Worm (Caenorhabditis elegans) whole organism, young adult: ENCODE measurements around the gene sto-6.

Experiments
- B0019.2 ChIP-seq: fragments of 200-800 bp; sonication (Bioruptor generic); conservative IDR thresholded peaks from 2 replicates; pipeline ENCODE4 v1.3.6; 2022; ENCODE audit warnings: missing genetic modification reagents, missing genetic modification characterization, missing compliant biosample characterization
- B0035.1 ChIP-seq: sonication (generic microtip); optimal IDR thresholded peaks from 2 replicates; lab custom pipeline; 2016; ENCODE audit warnings: missing genetic modification characterization, mild to moderate bottlenecking, missing compliant biosample characterization, missing genotype, missing genetic modification reagents
- B0261.1 ChIP-seq: sonication (generic microtip); optimal IDR thresholded peaks from 2 replicates; lab custom pipeline; 2016; ENCODE audit warnings: mild to moderate bottlenecking, missing genetic modification characterization, moderate library complexity, missing compliant biosample characterization
- D2030.7 ChIP-seq: fragments of 200-800 bp; sonication (Bioruptor generic); IDR thresholded peaks from 2 replicates; pipeline ENCODE4 v1.3.6; 2022; ENCODE audit warnings: missing genetic modification reagents, missing genetic modification characterization, missing compliant biosample characterization
- F33H1.4 ChIP-seq: fragments of 200-800 bp; sonication (Bioruptor generic); IDR thresholded peaks from 2 replicates; pipeline ENCODE4 v1.3.6; 2022; ENCODE audit warnings: missing genetic modification reagents, missing genetic modification characterization, missing compliant biosample characterization
- F37B4.10 ChIP-seq: fragments of 200-800 bp; sonication (Bioruptor generic); IDR thresholded peaks from 2 replicates; pipeline ENCODE4 v1.3.6; 2022; ENCODE audit warnings: missing genetic modification characterization, missing compliant biosample characterization
- F39B2.1 ChIP-seq: fragments of 200-800 bp; sonication (Bioruptor generic); IDR thresholded peaks from 2 replicates; pipeline ENCODE4 v1.3.6; 2022; ENCODE audit warnings: missing genetic modification reagents, missing genetic modification characterization, missing compliant biosample characterization
- F49E8.2 ChIP-seq: sonication (generic microtip); optimal IDR thresholded peaks from 3 replicates; lab custom pipeline; 2017; ENCODE audit warnings: missing genetic modification characterization, mild to moderate bottlenecking, missing compliant biosample characterization, antibody characterized with exemption, moderate library complexity; ENCODE audit not compliant: insufficient read depth
- F52B5.7 ChIP-seq: sonication (generic microtip); optimal IDR thresholded peaks from 2 replicates; lab custom pipeline; 2016; ENCODE audit warnings: mild to moderate bottlenecking, missing genetic modification characterization, missing compliant biosample characterization
- F55B11.4 ChIP-seq: sonication (generic microtip); optimal IDR thresholded peaks from 2 replicates; lab custom pipeline; 2016; ENCODE audit warnings: missing compliant biosample characterization, missing genetic modification characterization, borderline replicate concordance; ENCODE audit not compliant: insufficient read depth
- T07F8.4 ChIP-seq: sonication (generic microtip); optimal IDR thresholded peaks from 2 replicates; lab custom pipeline; 2016; ENCODE audit warnings: mild to moderate bottlenecking, missing genetic modification characterization, moderate library complexity, missing compliant biosample characterization
- T26A5.8 ChIP-seq: sonication (generic microtip); optimal IDR thresholded peaks from 2 replicates; lab custom pipeline; 2016; ENCODE audit warnings: missing genetic modification characterization, missing compliant biosample characterization
- Y53G8AR.9 ChIP-seq: fragments of 200-800 bp; sonication (Bioruptor generic); conservative IDR thresholded peaks from 2 replicates; pipeline ENCODE4 v1.3.6; 2022; ENCODE audit warnings: missing genetic modification reagents, missing genetic modification characterization, missing compliant biosample characterization
- akir-1 ChIP-seq: fragments of 200-800 bp; sonication (Bioruptor generic); optimal IDR thresholded peaks from 2 replicates; lab custom pipeline; 2018; ENCODE audit warnings: mild to moderate bottlenecking, missing genetic modification characterization, moderate library complexity, missing compliant biosample characterization
- aptf-2 ChIP-seq: fragments of 200-800 bp; sonication (Bioruptor generic); conservative IDR thresholded peaks from 2 replicates; pipeline ENCODE4 v1.3.6; 2022; ENCODE audit warnings: missing genetic modification reagents, missing genetic modification characterization, missing compliant biosample characterization
- aptf-3 ChIP-seq: fragments of 200-800 bp; sonication (Bioruptor generic); IDR thresholded peaks from 2 replicates; pipeline ENCODE4 v1.3.6; 2022; ENCODE audit warnings: missing genetic modification characterization, missing compliant biosample characterization
- athp-1 ChIP-seq: sonication (generic microtip); optimal IDR thresholded peaks from 2 replicates; lab custom pipeline; 2017; ENCODE audit warnings: mild to moderate bottlenecking, missing genetic modification characterization, missing compliant biosample characterization
- attf-5 ChIP-seq: fragments of 200-800 bp; sonication (Bioruptor generic); optimal IDR thresholded peaks from 2 replicates; lab custom pipeline; 2018; ENCODE audit warnings: mild to moderate bottlenecking, missing genetic modification characterization, missing compliant biosample characterization
- cebp-1 ChIP-seq, 2 experiments: fragments of 200-800 bp in 1 of 2; sonication (Bioruptor generic) in 1 of 2; sonication (generic microtip) in 1 of 2; IDR thresholded peaks in 1 of 2; optimal IDR thresholded peaks in 1 of 2; 2 replicates each; pipeline versions ENCODE4 v1.3.6 to Lab custom; 2017 to 2022; ENCODE audit warnings: missing compliant biosample characterization in 2 of 2, missing genetic modification characterization in 2 of 2, mild to moderate bottlenecking in 1 of 2, missing genetic modification reagents in 1 of 2, moderate library complexity in 1 of 2
- cebp-2 ChIP-seq: fragments of 200-800 bp; sonication (Bioruptor generic); IDR thresholded peaks from 2 replicates; pipeline ENCODE4 v1.3.6; 2022; ENCODE audit warnings: missing genetic modification characterization, missing compliant biosample characterization
- ceh-100 ChIP-seq: fragments of 200-800 bp; sonication (Bioruptor generic); IDR thresholded peaks from 2 replicates; pipeline ENCODE4 v1.3.6; 2022; ENCODE audit warnings: missing genetic modification reagents, missing genetic modification characterization, missing compliant biosample characterization
- ceh-91 ChIP-seq: fragments of 200-800 bp; sonication (Bioruptor generic); IDR thresholded peaks from 2 replicates; pipeline ENCODE4 v1.3.6; 2022; ENCODE audit warnings: missing genetic modification reagents, missing genetic modification characterization, missing compliant biosample characterization
- chd-7 ChIP-seq: sonication (generic microtip); optimal IDR thresholded peaks from 2 replicates; lab custom pipeline; 2016; ENCODE audit warnings: mild to moderate bottlenecking, missing genetic modification characterization, moderate library complexity, missing compliant biosample characterization
- die-1 ChIP-seq: sonication (generic microtip); optimal IDR thresholded peaks from 2 replicates; lab custom pipeline; 2016; ENCODE audit warnings: missing genotype, mild to moderate bottlenecking, missing genetic modification characterization, missing compliant biosample characterization
- dpl-1 ChIP-seq: fragments of 150-350 bp; optimal IDR thresholded peaks from 2 replicates; lab custom pipeline; 2014; ENCODE audit warnings: missing biosample characterization, missing genetic modification reagents, missing genetic modification characterization
- egl-44 ChIP-seq: fragments of 200-800 bp; sonication (Bioruptor generic); IDR thresholded peaks from 2 replicates; pipeline ENCODE4 v1.3.6; 2022; ENCODE audit warnings: missing genetic modification reagents, missing genetic modification characterization, missing compliant biosample characterization
- egrh-3 ChIP-seq: fragments of 200-800 bp; sonication (Bioruptor generic); IDR thresholded peaks from 2 replicates; pipeline ENCODE4 v1.3.6; 2022; ENCODE audit warnings: missing genetic modification reagents, missing genetic modification characterization, missing compliant biosample characterization
- him-1 ChIP-seq: sonication (generic microtip); optimal IDR thresholded peaks from 2 replicates; lab custom pipeline; 2016; ENCODE audit warnings: missing genotype, missing genetic modification reagents, missing genetic modification characterization, missing compliant biosample characterization
- hmg-20 ChIP-seq: fragments of 200-800 bp; sonication (Bioruptor generic); IDR thresholded peaks from 2 replicates; pipeline ENCODE4 v1.3.6; 2022; ENCODE audit warnings: missing genetic modification reagents, missing genetic modification characterization, missing compliant biosample characterization
- let-526 ChIP-seq: fragments of 200-800 bp; sonication (Bioruptor generic); IDR thresholded peaks from 2 replicates; pipeline ENCODE4 v1.3.6; 2022; ENCODE audit warnings: missing genetic modification reagents, missing genetic modification characterization, missing compliant biosample characterization
- lin-35 ChIP-seq, 3 experiments: fragments of 150-350 bp in 2 of 3; sonication (generic microtip) in 1 of 3; optimal IDR thresholded peaks; 2 replicates each; lab custom pipeline; 2014 to 2018; ENCODE audit warnings: missing biosample characterization in 3 of 3, missing genetic modification characterization in 3 of 3, missing genetic modification reagents in 3 of 3
- lin-40 ChIP-seq: sonication (generic microtip); optimal IDR thresholded peaks from 2 replicates; lab custom pipeline; 2016; ENCODE audit warnings: missing genetic modification characterization, mild to moderate bottlenecking, missing compliant biosample characterization, missing genotype, missing genetic modification reagents
- lin-54 ChIP-seq: fragments of 200-800 bp; sonication (Bioruptor generic); optimal IDR thresholded peaks from 2 replicates; lab custom pipeline; 2018; ENCODE audit warnings: mild to moderate bottlenecking, missing genetic modification characterization, missing compliant biosample characterization
- lsl-1 ChIP-seq: fragments of 200-800 bp; sonication (Bioruptor generic); optimal IDR thresholded peaks from 2 replicates; lab custom pipeline; 2018; ENCODE audit warnings: mild to moderate bottlenecking, missing genetic modification characterization, moderate library complexity, missing compliant biosample characterization
- madf-3 ChIP-seq: fragments of 200-800 bp; sonication (Bioruptor generic); IDR thresholded peaks from 2 replicates; pipeline ENCODE4 v1.3.6; 2022; ENCODE audit warnings: missing genetic modification reagents, missing genetic modification characterization, missing compliant biosample characterization
- madf-6 ChIP-seq: fragments of 200-800 bp; sonication (Bioruptor generic); IDR thresholded peaks from 2 replicates; pipeline ENCODE4 v1.3.6; 2022; ENCODE audit warnings: missing genetic modification reagents, missing genetic modification characterization, missing compliant biosample characterization
- mel-28 ChIP-seq: sonication (generic microtip); optimal IDR thresholded peaks from 2 replicates; lab custom pipeline; 2016; ENCODE audit warnings: borderline replicate concordance, mild to moderate bottlenecking, missing genetic modification characterization, missing compliant biosample characterization
- mxl-1 ChIP-seq: sonication (generic microtip); optimal IDR thresholded peaks from 2 replicates; lab custom pipeline; 2016; ENCODE audit warnings: missing genetic modification characterization, missing compliant biosample characterization
- nfya-2 ChIP-seq: fragments of 200-800 bp; sonication (Bioruptor generic); IDR thresholded peaks from 2 replicates; pipeline ENCODE4 v1.3.6; 2022; ENCODE audit warnings: missing genetic modification reagents, missing genetic modification characterization, missing compliant biosample characterization
- rec-8 ChIP-seq, 2 experiments: sonication (generic microtip); optimal IDR thresholded peaks; 2 replicates each; lab custom pipeline; 2016; ENCODE audit warnings: mild to moderate bottlenecking in 2 of 2, missing genetic modification characterization in 2 of 2, missing genetic modification reagents in 2 of 2, missing genotype in 2 of 2, missing biosample characterization in 1 of 2, missing compliant biosample characterization in 1 of 2, moderate library complexity in 1 of 2
- repo-1 ChIP-seq: sonication (generic microtip); optimal IDR thresholded peaks from 2 replicates; lab custom pipeline; 2017; ENCODE audit warnings: mild to moderate bottlenecking, missing genetic modification characterization, missing compliant biosample characterization
- rpc-1 ChIP-seq, 2 experiments: fragments of 150-350 bp in 1 of 2; sonication (generic microtip) in 1 of 2; optimal IDR thresholded peaks; 2 replicates each; lab custom pipeline; 2014 to 2018; ENCODE audit warnings: missing biosample characterization in 1 of 2, missing genetic modification characterization in 1 of 2, missing genetic modification reagents in 1 of 2, missing genotype in 1 of 2
- sptf-2 ChIP-seq: fragments of 200-800 bp; sonication (Bioruptor generic); optimal IDR thresholded peaks from 2 replicates; lab custom pipeline; 2018; ENCODE audit warnings: mild to moderate bottlenecking, missing genetic modification characterization, missing compliant biosample characterization
- xnd-1 ChIP-seq: sonication (generic microtip); optimal IDR thresholded peaks from 2 replicates; lab custom pipeline; 2016; ENCODE audit warnings: missing genotype, missing genetic modification reagents, missing genetic modification characterization, missing compliant biosample characterization
- ztf-18 ChIP-seq: sonication (generic microtip); optimal IDR thresholded peaks from 2 replicates; lab custom pipeline; 2016; ENCODE audit warnings: missing genotype, mild to moderate bottlenecking, missing genetic modification characterization, missing compliant biosample characterization
- ztf-26 ChIP-seq: sonication (generic microtip); optimal IDR thresholded peaks from 2 replicates; lab custom pipeline; 2017; ENCODE audit warnings: missing genetic modification characterization, missing compliant biosample characterization

sto-6 gene

DNA sequence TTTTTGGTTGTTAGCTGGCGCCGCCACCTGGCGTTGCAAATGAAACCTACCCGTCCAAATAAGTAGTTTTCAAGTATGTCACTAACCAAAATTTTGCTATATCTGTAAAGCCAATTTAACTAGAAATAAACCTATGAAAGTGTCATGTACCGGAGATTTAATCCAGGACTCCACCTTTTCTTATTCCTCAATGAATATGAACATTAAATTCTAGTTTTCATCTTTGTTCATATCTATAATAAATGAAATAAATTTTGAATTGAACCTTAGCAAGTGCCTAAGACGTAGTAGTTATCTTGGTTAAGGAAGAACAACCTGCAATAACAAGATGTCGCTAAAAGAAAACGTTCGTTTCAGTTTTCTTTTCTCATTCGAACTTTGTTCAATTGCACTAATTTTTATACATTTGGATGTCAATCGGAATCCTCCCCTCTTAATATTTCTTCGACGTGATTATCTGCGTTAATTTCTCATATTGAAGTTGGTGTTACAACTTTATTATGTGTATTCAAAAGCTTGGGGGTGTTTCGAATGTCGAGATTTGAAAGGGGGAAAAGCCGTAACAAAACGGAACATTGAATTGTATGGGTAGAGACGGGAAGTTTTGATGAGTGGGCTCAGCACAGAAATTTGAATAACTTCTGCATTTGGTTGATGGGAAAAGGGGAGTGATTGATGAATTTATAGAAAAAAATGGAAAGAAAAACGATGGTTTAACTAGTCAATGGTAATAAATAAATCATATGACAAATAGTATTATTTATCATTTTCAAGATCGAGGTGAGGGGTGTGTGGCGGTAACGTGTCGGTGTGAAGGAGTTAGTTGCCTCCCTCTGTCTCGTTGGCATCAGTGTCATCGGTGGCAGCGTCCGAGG, 28.7 kb upstream of the sto-6 start (continued):
- TF ChIP-seq rec-8 (tag; optimal IDR thresholded peaks at IDR 0.05; lab: Kevin White, UChicago) (no peak), attf-5 (GFP tag; lab: Kevin White, UChicago) (no peak), F33H1.4 (GFP tag; lab: Robert Waterston, UW) (no peak), B0019.2 (GFP tag; lab: Robert Waterston, UW) (no peak), rpc-1 (optimal IDR thresholded peaks at IDR 0.05; lab: Kevin White, UChicago) (no peak), rpc-1 (tag; optimal IDR thresholded peaks at IDR 0.05; lab: Kevin White, UChicago) (no peak), repo-1 (tag; lab: Kevin White, UChicago) (peak; percentile 90), nfya-2 (GFP tag; lab: Robert Waterston, UW) (0 out of 2 replicates have a peak, but pooled peaks have one; percentile 43), D2030.7 (GFP tag; lab: Robert Waterston, UW) (no peak), hmg-20 (GFP tag; lab: Robert Waterston, UW) (peak; percentile 33; the same call in 1 of the 2 replicates), F37B4.10 (GFP tag; lab: Robert Waterston, UW) (no peak), F52B5.7 (tag; lab: Kevin White, UChicago) (peak; percentile 82), aptf-3 (GFP tag; lab: Robert Waterston, UW) (no peak), egrh-3 (GFP tag; lab: Robert Waterston, UW) (no peak), xnd-1 (no peak), F55B11.4 (tag; lab: Kevin White, UChicago) (no peak), mxl-1 (no peak), F49E8.2 (tag; lab: Kevin White, UChicago) (no peak), ztf-18 (peak; percentile 9), let-526 (GFP tag; lab: Robert Waterston, UW) (no peak), madf-6 (GFP tag; lab: Robert Waterston, UW) (no peak), sptf-2 (GFP tag; lab: Kevin White, UChicago) (no peak), lsl-1 (GFP tag; lab: Kevin White, UChicago) (no peak), cebp-2 (GFP tag; lab: Robert Waterston, UW) (no peak), ceh-91 (GFP tag; lab: Robert Waterston, UW) (no peak), mel-28 (tag; lab: Kevin White, UChicago) (no peak), B0035.1 (tag; lab: Kevin White, UChicago) (peak; percentile 60), akir-1 (no peak), Y53G8AR.9 (GFP tag; lab: Robert Waterston, UW) (peak; percentile 81), lin-35 (GFP tag; optimal IDR thresholded peaks at IDR 0.05; lab: Kevin White, UChicago) (peak in 1 of 3 experiments; percentile 56), madf-3 (GFP tag; lab: Robert Waterston, UW) (peak; percentile 27; the same call in 1 of the 2 replicates), T26A5.8 (tag; lab: Kevin White, UChicago) (no peak), B0261.1 (tag; lab: Kevin White, UChicago) (peak; percentile 4), egl-44 (GFP tag; lab: Robert Waterston, UW) (no peak), cebp-1 (GFP tag; IDR thresholded peaks at IDR 0.05; lab: Robert Waterston, UW) (peak; percentile 62; the same call in 1 of the 2 replicates), cebp-1 (tag; optimal IDR thresholded peaks at IDR 0.05; lab: Kevin White, UChicago) (peak; percentile 82), him-1 (tag; lab: Kevin White, UChicago) (no peak), dpl-1 (GFP tag; lab: Kevin White, UChicago) (no peak), ceh-100 (peak; percentile 8; the same call in 1 of the 2 replicates), aptf-2 (GFP tag; lab: Robert Waterston, UW) (no peak), athp-1 (tag; lab: Kevin White, UChicago) (peak; percentile 26), T07F8.4 (tag; lab: Kevin White, UChicago) (no peak), F39B2.1 (GFP tag; lab: Robert Waterston, UW) (no peak), chd-7 (peak; percentile 23), ztf-26 (tag; lab: Kevin White, UChicago) (peak; percentile 60), lin-54 (GFP tag; lab: Kevin White, UChicago) (peak; percentile 38), lin-40 (peak; percentile 85), die-1 (tag; lab: Kevin White, UChicago) (no peak)
